Worm (Caenorhabditis elegans): ENCODE results near the gene F48B9.3.

- no peak for TF ChIP-seq W03F9.2 (tag; optimal IDR thresholded peaks at IDR 0.05)
- TF ChIP-seq dao-5 (tag; optimal IDR thresholded peaks at IDR 0.05): no peak
- TF ChIP-seq him-1 (tag; optimal IDR thresholded peaks at IDR 0.05): no peak
Observed at ce11 chrX:2210164-2210563, 45.3 kb downstream of the F48B9.3 start.

Data from whole organism, L4/young adult.